Fruit fly (Drosophila melanogaster) whole organism, adult: Measurements from ENCODE around the gene CG44406.

Source experiments
- CG1620 ChIP-seq: fragments of 200-800 bp; sonication (Bioruptor generic); optimal IDR thresholded peaks from 2 replicates; lab custom pipeline; 2016; ENCODE audit warnings: missing biosample characterization, missing genetic modification characterization
- CG7045 ChIP-seq: fragments of 200-800 bp; sonication (Bioruptor generic); optimal IDR thresholded peaks from 2 replicates; lab custom pipeline; 2017; ENCODE audit warnings: missing biosample characterization, mild to moderate bottlenecking, missing genetic modification characterization
- Mnt ChIP-seq: fragments of 200-800 bp; sonication (Bioruptor generic); optimal IDR thresholded peaks from 2 replicates; lab custom pipeline; 2016; ENCODE audit warnings: missing biosample characterization, mild to moderate bottlenecking, missing genetic modification characterization
- ovo ChIP-seq: fragments of 200-800 bp; sonication (Bioruptor generic); optimal IDR thresholded peaks from 2 replicates; lab custom pipeline; 2016; ENCODE audit warnings: missing biosample characterization, missing genetic modification characterization
- toe ChIP-seq: fragments of 200-800 bp; sonication (Bioruptor generic); optimal IDR thresholded peaks from 2 replicates; lab custom pipeline; 2016; ENCODE audit warnings: missing biosample characterization, missing genetic modification characterization

DNA sequence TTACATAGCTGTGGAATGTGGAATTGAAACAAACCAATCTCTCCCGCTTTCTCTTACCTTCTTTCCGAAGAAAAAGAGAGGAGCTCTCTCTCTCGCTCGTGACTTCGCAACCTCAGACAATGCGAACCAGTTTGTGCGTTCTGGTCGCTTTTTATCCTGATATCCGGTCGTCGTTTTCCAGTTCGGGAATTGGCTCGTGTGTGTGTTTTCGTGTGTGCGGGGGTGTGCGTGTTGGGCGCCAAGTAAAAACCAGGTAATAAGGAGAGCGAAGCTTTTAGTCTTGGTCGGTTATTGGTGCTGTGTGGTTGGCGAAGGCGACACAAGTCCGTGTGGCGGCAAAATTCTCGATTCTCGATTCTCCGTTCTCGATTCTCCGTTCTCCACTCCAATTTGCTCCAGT is 9.3 kb downstream of the CG44406 start, which contains the start of gene beat-IIIb:
- no peak for TF ChIP-seq CG1620 (GFP tag; lab: Kevin White, UChicago)
- no peak for TF ChIP-seq Mnt (GFP tag; lab: Kevin White, UChicago)
- TF ChIP-seq ovo (GFP tag; lab: Kevin White, UChicago), result no peak
- no peak for TF ChIP-seq CG7045
- no peak for TF ChIP-seq toe (GFP tag; lab: Kevin White, UChicago)
